Worm (Caenorhabditis elegans) whole organism, mixed stage, embryonic: Measurements from ENCODE around the gene ifa-3.
"Not testable (repeated sequence)": the region's sequence is repeated elsewhere in the genome, so short reads cannot be mapped to it uniquely, and the experiment has no call there.

Source experiments
- M03D4.4 ChIP-seq: sonication (generic microtip); optimal IDR thresholded peaks from 2 replicates; lab custom pipeline; 2017; ENCODE audit warnings: mild to moderate bottlenecking, missing genetic modification characterization, missing compliant biosample characterization
- bed-3 ChIP-seq: fragments of 200-800 bp; sonication (Bioruptor generic); optimal IDR thresholded peaks from 3 replicates; lab custom pipeline; 2018; ENCODE audit warnings: mild to moderate bottlenecking, missing genetic modification characterization, moderate library complexity, missing compliant biosample characterization
- blmp-1 ChIP-seq: fragments of 150-350 bp; optimal IDR thresholded peaks from 2 replicates; lab custom pipeline; 2014; ENCODE audit warnings: missing biosample characterization, missing genetic modification characterization
- ceh-39 ChIP-seq: fragments of 150-350 bp; optimal IDR thresholded peaks from 2 replicates; lab custom pipeline; 2014; ENCODE audit warnings: missing biosample characterization, missing genetic modification characterization
- cnd-1 ChIP-seq: fragments of 200-800 bp; sonication (Bioruptor generic); optimal IDR thresholded peaks from 2 replicates; lab custom pipeline; 2018; ENCODE audit warnings: mild to moderate bottlenecking, missing genetic modification characterization, missing compliant biosample characterization
- drap-1 ChIP-seq: fragments of 200-800 bp; sonication (Bioruptor generic); optimal IDR thresholded peaks from 3 replicates; lab custom pipeline; 2018; ENCODE audit warnings: mild to moderate bottlenecking, missing genetic modification characterization, missing compliant biosample characterization
- elt-3 ChIP-seq: fragments of 150-350 bp; optimal IDR thresholded peaks from 2 replicates; lab custom pipeline; 2014; ENCODE audit warnings: missing biosample characterization, missing genetic modification characterization
- ham-2 ChIP-seq: fragments of 200-800 bp; sonication (Bioruptor generic); optimal IDR thresholded peaks from 2 replicates; lab custom pipeline; 2018; ENCODE audit warnings: mild to moderate bottlenecking, missing genetic modification characterization, missing compliant biosample characterization
- hlh-1 ChIP-seq: fragments of 150-350 bp; optimal IDR thresholded peaks from 2 replicates; lab custom pipeline; 2014; ENCODE audit warnings: missing biosample characterization, missing genetic modification reagents, missing genetic modification characterization
- lin-13 ChIP-seq: fragments of 150-350 bp; optimal IDR thresholded peaks from 2 replicates; lab custom pipeline; 2014; ENCODE audit warnings: missing biosample characterization, missing genetic modification characterization
- lin-32 ChIP-seq: fragments of 200-800 bp; sonication (Bioruptor generic); optimal IDR thresholded peaks from 2 replicates; lab custom pipeline; 2018; ENCODE audit warnings: mild to moderate bottlenecking, missing genetic modification characterization, missing compliant biosample characterization
- lsy-2 ChIP-seq: fragments of 150-350 bp; optimal IDR thresholded peaks from 2 replicates; lab custom pipeline; 2014; ENCODE audit warnings: missing biosample characterization, missing genetic modification characterization
- mab-5 ChIP-seq: fragments of 150-350 bp; optimal IDR thresholded peaks from 2 replicates; lab custom pipeline; 2014; ENCODE audit warnings: missing biosample characterization, missing genetic modification characterization
- mep-1 ChIP-seq: fragments of 150-350 bp; optimal IDR thresholded peaks from 2 replicates; lab custom pipeline; 2017; ENCODE audit warnings: missing biosample characterization, missing genetic modification reagents, missing genetic modification characterization, inconsistent platforms
- mls-2 ChIP-seq: sonication (generic microtip); optimal IDR thresholded peaks from 2 replicates; lab custom pipeline; 2016; ENCODE audit warnings: mild to moderate bottlenecking, missing genetic modification characterization, moderate library complexity, missing compliant biosample characterization
- nhr-12 ChIP-seq: fragments of 150-350 bp; optimal IDR thresholded peaks from 2 replicates; lab custom pipeline; 2014; ENCODE audit warnings: missing biosample characterization, missing genetic modification characterization
- nhr-2 ChIP-seq: fragments of 150-350 bp; optimal IDR thresholded peaks from 2 replicates; lab custom pipeline; 2014; ENCODE audit warnings: missing biosample characterization, missing genetic modification characterization
- nhr-237 ChIP-seq: fragments of 150-350 bp; optimal IDR thresholded peaks from 2 replicates; lab custom pipeline; 2014; ENCODE audit warnings: missing biosample characterization, missing genetic modification characterization
- nhr-28 ChIP-seq: fragments of 150-350 bp; optimal IDR thresholded peaks from 2 replicates; lab custom pipeline; 2014; ENCODE audit warnings: missing biosample characterization, missing genetic modification characterization
- nhr-76 ChIP-seq: sonication (generic microtip); optimal IDR thresholded peaks from 2 replicates; lab custom pipeline; 2017; ENCODE audit warnings: missing biosample characterization, missing genetic modification characterization
- pha-4 ChIP-seq: fragments of 150-350 bp; optimal IDR thresholded peaks from 2 replicates; lab custom pipeline; 2018; ENCODE audit warnings: missing biosample characterization, missing genetic modification reagents, missing genetic modification characterization
- sem-2 ChIP-seq: fragments of 200-800 bp; sonication (Bioruptor generic); optimal IDR thresholded peaks from 2 replicates; lab custom pipeline; 2018; ENCODE audit warnings: mild to moderate bottlenecking, missing genetic modification characterization, missing compliant biosample characterization
- snpc-4 ChIP-seq: fragments of 150-350 bp; optimal IDR thresholded peaks from 2 replicates; lab custom pipeline; 2014; ENCODE audit warnings: missing biosample characterization, missing genetic modification characterization
- sptf-1 ChIP-seq: sonication (generic microtip); optimal IDR thresholded peaks from 2 replicates; lab custom pipeline; 2017; ENCODE audit warnings: mild to moderate bottlenecking, missing genetic modification characterization, moderate library complexity, missing compliant biosample characterization
- tbx-8 ChIP-seq: fragments of 200-800 bp; sonication (Bioruptor generic); optimal IDR thresholded peaks from 2 replicates; lab custom pipeline; 2018; ENCODE audit warnings: mild to moderate bottlenecking, missing genetic modification characterization, moderate library complexity, missing compliant biosample characterization
- unc-120 ChIP-seq: sonication (generic microtip); optimal IDR thresholded peaks from 2 replicates; lab custom pipeline; 2017; ENCODE audit warnings: missing genetic modification characterization, missing compliant biosample characterization; ENCODE audit not compliant: poor library complexity, severe bottlenecking
- unc-39 ChIP-seq: fragments of 150-350 bp; optimal IDR thresholded peaks from 2 replicates; lab custom pipeline; 2014; ENCODE audit warnings: missing biosample characterization, missing genetic modification characterization
- unc-62 ChIP-seq: fragments of 150-350 bp; optimal IDR thresholded peaks from 2 replicates; lab custom pipeline; 2014; ENCODE audit warnings: missing biosample characterization, missing genetic modification reagents, missing genetic modification characterization
- ztf-11 ChIP-seq: fragments of 150-350 bp; optimal IDR thresholded peaks from 2 replicates; lab custom pipeline; 2014; ENCODE audit warnings: missing biosample characterization, missing genetic modification characterization

The ifa-3 gene

ce11 chrX:16240626-16241025 is 29.2 kb downstream of the ifa-3 start:
- peak; percentile 92 for TF ChIP-seq ceh-39 (tag; lab: Kevin White, UChicago)
- TF ChIP-seq sptf-1 (tag; lab: Kevin White, UChicago), result no peak
- TF ChIP-seq ham-2, result no peak
- TF ChIP-seq, all 35 proteins: peak for 1

ce11 chrX:16228622-16229021 is 41.2 kb downstream of the ifa-3 start, which contains the start of gene F23A7.5:
Gene F23A7.5, plus strand, starts transcription at chrX:16228922.
- TF ChIP-seq bed-3, result no peak
- TF ChIP-seq lsy-2 (tag; lab: Kevin White, UChicago), result no peak
- no peak for TF ChIP-seq mab-5 (tag; lab: Kevin White, UChicago)
- no peak for TF ChIP-seq drap-1 (GFP tag; lab: Kevin White, UChicago)
- no peak for TF ChIP-seq unc-62 (GFP tag; lab: Kevin White, UChicago)
- TF ChIP-seq M03D4.4 (tag; lab: Kevin White, UChicago), result no peak
- no peak for TF ChIP-seq ham-2
- TF ChIP-seq nhr-12 (tag; lab: Kevin White, UChicago), result no peak
- no peak for TF ChIP-seq nhr-76 (tag; lab: Kevin White, UChicago)
- no peak for TF ChIP-seq lin-13 (tag; lab: Kevin White, UChicago)
- TF ChIP-seq elt-3 (tag; lab: Kevin White, UChicago), result no peak
- no peak for TF ChIP-seq nhr-237
- no peak for TF ChIP-seq nhr-28 (tag; lab: Kevin White, UChicago)
- TF ChIP-seq snpc-4 (tag; lab: Kevin White, UChicago), result no peak
- TF ChIP-seq mep-1 (tag; lab: Kevin White, UChicago), result no peak
- TF ChIP-seq ceh-39 (tag; lab: Kevin White, UChicago), result no peak
- TF ChIP-seq unc-120 (tag; lab: Kevin White, UChicago), result no peak
- no peak for TF ChIP-seq mls-2 (tag; lab: Kevin White, UChicago)
- TF ChIP-seq unc-39 (tag; lab: Kevin White, UChicago), result no peak

- not testable (repeated sequence) for TF ChIP-seq hlh-1, nhr-237, ham-2
Observed at ce11 chrX:16219710-16220109, 50.2 kb downstream of the ifa-3 start, which contains the start of gene F23A7.3. Gene F23A7.3, plus strand, starts transcription at chrX:16220010.

- no peak for TF ChIP-seq ztf-11 (tag; lab: Kevin White, UChicago)
- no peak for TF ChIP-seq pha-4 (tag; lab: Kevin White, UChicago)
Observed at ce11 chrX:16218306-16218705, 51.6 kb downstream of the ifa-3 start.

- TF ChIP-seq drap-1 (GFP tag; lab: Kevin White, UChicago), result no peak
- TF ChIP-seq nhr-28 (tag; lab: Kevin White, UChicago), result no peak
- no peak for TF ChIP-seq unc-39 (tag; lab: Kevin White, UChicago)
- no peak for TF ChIP-seq sem-2 (GFP tag; lab: Kevin White, UChicago)
- TF ChIP-seq M03D4.4 (tag; lab: Kevin White, UChicago), result no peak
- TF ChIP-seq ceh-39 (tag; lab: Kevin White, UChicago), result no peak
- TF ChIP-seq hlh-1, result no peak
- no peak for TF ChIP-seq unc-120 (tag; lab: Kevin White, UChicago)
- no peak for TF ChIP-seq lin-32
- TF ChIP-seq nhr-76 (tag; lab: Kevin White, UChicago), result no peak
- TF ChIP-seq ztf-11 (tag; lab: Kevin White, UChicago), result no peak
- no peak for TF ChIP-seq mls-2 (tag; lab: Kevin White, UChicago)
- TF ChIP-seq mep-1 (tag; lab: Kevin White, UChicago), result no peak
- no peak for TF ChIP-seq nhr-2 (tag; lab: Kevin White, UChicago)
- no peak for TF ChIP-seq snpc-4 (tag; lab: Kevin White, UChicago)
- TF ChIP-seq cnd-1 (tag; lab: Kevin White, UChicago), result no peak
- TF ChIP-seq blmp-1 (tag; lab: Kevin White, UChicago), result no peak
- TF ChIP-seq tbx-8 (GFP tag; lab: Kevin White, UChicago), result no peak
- TF ChIP-seq, all 35 proteins: peak for 0
Observed at ce11 chrX:16217749-16218148, 52.1 kb downstream of the ifa-3 start.
